Worm (Caenorhabditis elegans): Measurements from ENCODE around the gene dbt-1.

ce11 chrII:7900190-7900672, 44.8 kb downstream of the dbt-1 start, which contains the start of gene rev-1:
- TF ChIP-seq ceh-9 (tag; optimal IDR thresholded peaks at IDR 0.05) (no peak), ama-1 (optimal IDR thresholded peaks at IDR 0.05) (no peak), hmg-11 (tag; optimal IDR thresholded peaks at IDR 0.05) (no peak), elt-3 (tag; optimal IDR thresholded peaks at IDR 0.05) (no peak), snpc-4 (tag; optimal IDR thresholded peaks at IDR 0.05) (no peak)

All from whole organism, L3 larva.